Worm (Caenorhabditis elegans): ENCODE data around the gene prdm-14.
A peak's percentile ranks its signal among the peaks of the same experiment; 100 is the strongest.

Gene prdm-14

ce11 chrX:9067230-9067822 is 21.3 kb downstream of the prdm-14 start:
- TF ChIP-seq unc-62 (GFP tag; optimal IDR thresholded peaks at IDR 0.05 in 1 of 2) (peak in 1 of 2 experiments; percentile 95), unc-62 (tag; optimal IDR thresholded peaks at IDR 0.05) (no peak), F49E8.2 (tag; optimal IDR thresholded peaks at IDR 0.05; ENCODE audit: borderline replicate concordance) (no peak)

- TF ChIP-seq pha-4 (GFP tag; IDR thresholded peaks at IDR 0.05) (no peak), pha-4 (tag; optimal IDR thresholded peaks at IDR 0.05) (peak; percentile 70), mep-1 (tag; optimal IDR thresholded peaks at IDR 0.05) (peak; percentile 82), hlh-30 (tag; optimal IDR thresholded peaks at IDR 0.05; ENCODE audit: insufficient read depth) (peak; percentile 42), nhr-41 (GFP tag; IDR thresholded peaks at IDR 0.05) (no peak), fkh-10 (GFP tag; optimal IDR thresholded peaks at IDR 0.05) (peak; percentile 22), mxl-3 (GFP tag; optimal IDR thresholded peaks at IDR 0.05) (peak; percentile 37), F44E2.7 (GFP tag; IDR thresholded peaks at IDR 0.05) (no peak), mxl-2 (GFP tag; conservative IDR thresholded peaks at IDR 0.05) (no peak), nhr-28 (tag; optimal IDR thresholded peaks at IDR 0.05) (peak; percentile 61), lin-29 (GFP tag; IDR thresholded peaks at IDR 0.05) (no peak), ceh-44 (GFP tag; IDR thresholded peaks at IDR 0.05) (no peak), egl-27 (tag; optimal IDR thresholded peaks at IDR 0.05) (no peak), mes-2 (tag; optimal IDR thresholded peaks at IDR 0.05; ENCODE audit: poor library complexity, severe bottlenecking) (peak; percentile 70), hlh-11 (tag; optimal IDR thresholded peaks at IDR 0.05) (peak; percentile 56), unc-62 (GFP tag; optimal IDR thresholded peaks at IDR 0.05 in 1 of 2) (peak in 1 of 2 experiments; percentile 89), unc-62 (tag; optimal IDR thresholded peaks at IDR 0.05) (no peak), rbr-2 (tag; optimal IDR thresholded peaks at IDR 0.05) (peak; percentile 22), madf-5 (GFP tag; IDR thresholded peaks at IDR 0.05) (no peak), dve-1 (tag; optimal IDR thresholded peaks at IDR 0.05; ENCODE audit: insufficient read depth) (peak; percentile 54), hmg-1.1 (GFP tag; IDR thresholded peaks at IDR 0.05) (peak; percentile 67), daf-19 (GFP tag; conservative IDR thresholded peaks at IDR 0.05) (no peak), mdl-1 (tag; optimal IDR thresholded peaks at IDR 0.05) (peak in 1 of 2 experiments; percentile 63), dmd-6 (GFP tag; IDR thresholded peaks at IDR 0.05) (peak; percentile 28; the same call in 1 of the 2 replicates), nhr-6 (tag; optimal IDR thresholded peaks at IDR 0.05) (peak; percentile 47), F49E8.2 (tag; optimal IDR thresholded peaks at IDR 0.05; ENCODE audit: borderline replicate concordance) (no peak), lin-13 (GFP tag; optimal IDR thresholded peaks at IDR 0.05) (peak; percentile 39), lin-39 (tag; optimal IDR thresholded peaks at IDR 0.05) (no peak)
Observed at ce11 chrX:9068075-9068474, 22.1 kb downstream of the prdm-14 start.

ce11 chrX:9069070-9069469 is 23.1 kb downstream of the prdm-14 start:
- no peak for TF ChIP-seq snpc-4 (tag; optimal IDR thresholded peaks at IDR 0.05)
- peak; percentile 0 for TF ChIP-seq hlh-11 (tag; optimal IDR thresholded peaks at IDR 0.05)
- no peak for TF ChIP-seq snpc-1.2 (GFP tag; IDR thresholded peaks at IDR 0.05)
- no peak for TF ChIP-seq daf-8 (GFP tag; IDR thresholded peaks at IDR 0.05)
- peak in 1 of 2 experiments; percentile 0 for TF ChIP-seq daf-16 (GFP tag; optimal IDR thresholded peaks at IDR 0.05)
- TF ChIP-seq daf-16 (tag; optimal IDR thresholded peaks at IDR 0.05), result no peak
- no peak for TF ChIP-seq tag-97 (GFP tag; IDR thresholded peaks at IDR 0.05)
- TF ChIP-seq unc-62 (GFP tag; optimal IDR thresholded peaks at IDR 0.05 in 1 of 2), result peak in 1 of 2 experiments; percentile 91
- no peak for TF ChIP-seq unc-62 (tag; optimal IDR thresholded peaks at IDR 0.05)
- no peak for TF ChIP-seq aly-2 (tag; optimal IDR thresholded peaks at IDR 0.05)
- no peak for TF ChIP-seq dmd-6 (GFP tag; IDR thresholded peaks at IDR 0.05)
- no peak for TF ChIP-seq mep-1 (tag; optimal IDR thresholded peaks at IDR 0.05)
- no peak for TF ChIP-seq lin-15B (tag; optimal IDR thresholded peaks at IDR 0.05)
- no peak for TF ChIP-seq F10B5.3 (tag; optimal IDR thresholded peaks at IDR 0.05)
- TF ChIP-seq madf-9 (GFP tag; conservative IDR thresholded peaks at IDR 0.05), result no peak
- no peak for TF ChIP-seq aha-1 (tag)

All from whole organism, L4 larva.